Worm (Caenorhabditis elegans) whole organism, L3 larva: Measurements from ENCODE around the gene T13C5.7.

ENCODE experiments used
- ama-1 ChIP-seq: fragments of 150-350 bp; optimal IDR thresholded peaks from 2 replicates; lab custom pipeline; 2018
- ceh-82 ChIP-seq: fragments of 150-350 bp; optimal IDR thresholded peaks from 2 replicates; lab custom pipeline; 2014; ENCODE audit warnings: missing biosample characterization, missing genetic modification characterization
- daf-12 ChIP-seq: fragments of 150-350 bp; optimal IDR thresholded peaks from 2 replicates; lab custom pipeline; 2014; ENCODE audit warnings: missing biosample characterization, missing genetic modification reagents, missing genetic modification characterization
- elt-2 ChIP-seq: sonication (generic microtip); optimal IDR thresholded peaks from 2 replicates; lab custom pipeline; 2016; ENCODE audit warnings: missing genetic modification reagents, mild to moderate bottlenecking, missing genetic modification characterization, missing compliant biosample characterization
- fos-1 ChIP-seq: fragments of 150-350 bp; optimal IDR thresholded peaks from 2 replicates; lab custom pipeline; 2014; ENCODE audit warnings: missing biosample characterization, missing genetic modification characterization
- nhr-23 ChIP-seq: fragments of 150-350 bp; optimal IDR thresholded peaks from 2 replicates; lab custom pipeline; 2014; ENCODE audit warnings: missing biosample characterization, missing genetic modification reagents, missing genetic modification characterization
- nhr-237 ChIP-seq: fragments of 150-350 bp; optimal IDR thresholded peaks from 2 replicates; lab custom pipeline; 2014; ENCODE audit warnings: missing biosample characterization, missing genetic modification characterization
- ztf-11 ChIP-seq: fragments of 150-350 bp; optimal IDR thresholded peaks from 2 replicates; lab custom pipeline; 2014; ENCODE audit warnings: missing biosample characterization, missing genetic modification characterization

DNA sequence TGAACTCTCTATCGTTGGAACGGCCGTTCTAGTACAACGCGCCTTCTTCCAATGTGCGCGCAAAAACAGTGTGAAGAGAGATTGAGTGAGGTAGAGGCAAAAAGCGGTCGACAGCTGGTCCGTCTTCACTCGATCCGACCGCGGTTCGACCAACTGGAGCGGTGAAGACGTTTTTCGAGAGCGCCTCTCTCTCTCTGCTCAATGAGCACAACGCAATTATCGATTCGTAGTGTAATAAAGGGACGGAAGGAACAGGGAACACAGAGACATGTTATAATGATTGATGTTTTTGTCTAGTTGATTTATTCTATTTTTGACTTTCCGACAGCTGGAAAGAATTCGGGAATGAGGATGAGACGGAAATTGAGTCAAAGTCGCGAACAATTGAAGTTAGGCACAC, 44.4 kb downstream of the T13C5.7 start:
- TF ChIP-seq ztf-11 (tag; lab: Kevin White, UChicago) (no peak), daf-12 (tag; lab: Kevin White, UChicago) (no peak), ceh-82 (tag; lab: Kevin White, UChicago) (no peak), ama-1 (lab: Kevin White, UChicago) (no peak), fos-1 (tag; lab: Kevin White, UChicago) (no peak), nhr-237 (tag; lab: Kevin White, UChicago) (no peak), nhr-23 (tag; lab: Kevin White, UChicago) (no peak), elt-2 (tag; lab: Kevin White, UChicago) (no peak)
